Fruit fly (Drosophila melanogaster) whole organism, embryonic: Measurements from ENCODE around the gene CG33284.

Experiments used
- ATbp ChIP-seq: fragments of 200-800 bp; sonication (Bioruptor generic); optimal IDR thresholded peaks from 2 replicates; lab custom pipeline; 2017; ENCODE audit warnings: missing biosample characterization, mild to moderate bottlenecking, missing genetic modification characterization, missing genetic modification reagents
- Atf-2 ChIP-seq: fragments of 200-800 bp; sonication (Bioruptor generic); optimal IDR thresholded peaks from 2 replicates; lab custom pipeline; 2016; ENCODE audit warnings: missing biosample characterization, missing genetic modification characterization
- CG10979 ChIP-seq: fragments of 200-800 bp; sonication (Bioruptor generic); optimal IDR thresholded peaks from 2 replicates; lab custom pipeline; 2018; ENCODE audit warnings: missing biosample characterization, mild to moderate bottlenecking, missing genetic modification characterization, moderate library complexity
- CG13296 ChIP-seq: fragments of 200-800 bp; sonication (Bioruptor generic); optimal IDR thresholded peaks from 3 replicates; lab custom pipeline; 2018; ENCODE audit warnings: missing biosample characterization, mild to moderate bottlenecking, missing genetic modification characterization
- CG13624 ChIP-seq: fragments of 200-800 bp; sonication (Bioruptor generic); optimal IDR thresholded peaks from 2 replicates; lab custom pipeline; 2016; ENCODE audit warnings: missing biosample characterization, missing genetic modification characterization
- CG13775 ChIP-seq: fragments of 200-800 bp; sonication (Bioruptor generic); optimal IDR thresholded peaks from 3 replicates; lab custom pipeline; 2017; ENCODE audit warnings: missing biosample characterization, mild to moderate bottlenecking, missing genetic modification characterization
- CG13894 ChIP-seq: fragments of 200-800 bp; sonication (Bioruptor generic); optimal IDR thresholded peaks from 3 replicates; lab custom pipeline; 2018; ENCODE audit warnings: missing biosample characterization, mild to moderate bottlenecking, missing genetic modification characterization, moderate library complexity
- CG15514 ChIP-seq: fragments of 200-800 bp; sonication (Bioruptor generic); optimal IDR thresholded peaks from 3 replicates; lab custom pipeline; 2017; ENCODE audit warnings: missing biosample characterization, missing genetic modification characterization, mild to moderate bottlenecking, moderate library complexity, missing genetic modification reagents
- CG1603 ChIP-seq: fragments of 200-800 bp; sonication (Bioruptor generic); optimal IDR thresholded peaks from 2 replicates; lab custom pipeline; 2019; ENCODE audit warnings: missing biosample characterization, mild to moderate bottlenecking, missing genetic modification characterization, moderate library complexity
- CG17359 ChIP-seq: fragments of 200-800 bp; sonication (Bioruptor generic); optimal IDR thresholded peaks from 3 replicates; lab custom pipeline; 2018; ENCODE audit warnings: missing biosample characterization, mild to moderate bottlenecking, missing genetic modification characterization, moderate library complexity
- CG31388 ChIP-seq: fragments of 200-800 bp; sonication (Bioruptor generic); optimal IDR thresholded peaks from 2 replicates; lab custom pipeline; 2016; ENCODE audit warnings: missing biosample characterization, missing genetic modification characterization
- CG31441 ChIP-seq: fragments of 200-800 bp; sonication (Bioruptor generic); IDR thresholded peaks from 2 replicates; pipeline ENCODE4 v1.3.6; 2022; ENCODE audit warnings: missing biosample characterization, missing genetic modification characterization
- CG3281 ChIP-seq: fragments of 200-800 bp; sonication (Bioruptor generic); optimal IDR thresholded peaks from 3 replicates; lab custom pipeline; 2017; ENCODE audit warnings: missing biosample characterization, mild to moderate bottlenecking, missing genetic modification characterization
- CG42726 ChIP-seq: fragments of 200-800 bp; sonication (Bioruptor generic); IDR thresholded peaks from 2 replicates; pipeline ENCODE4 v1.3.6; 2022; ENCODE audit warnings: missing biosample characterization, missing genetic modification characterization; ENCODE audit not compliant: partially characterized antibody
- CG4282 ChIP-seq: fragments of 200-800 bp; sonication (Bioruptor generic); optimal IDR thresholded peaks from 2 replicates; lab custom pipeline; 2016; ENCODE audit warnings: missing biosample characterization, missing genetic modification characterization
- CG6254 ChIP-seq: fragments of 200-800 bp; sonication (Bioruptor generic); optimal IDR thresholded peaks from 3 replicates; lab custom pipeline; 2017; ENCODE audit warnings: mild to moderate bottlenecking, missing biosample characterization, missing genetic modification reagents, missing genetic modification characterization
- CG6689 ChIP-seq: fragments of 200-800 bp; sonication (Bioruptor generic); IDR thresholded peaks from 2 replicates; pipeline ENCODE4 v1.3.6; 2022; ENCODE audit warnings: missing biosample characterization, missing genetic modification characterization
- CG9727 ChIP-seq: fragments of 200-800 bp; sonication (Bioruptor generic); optimal IDR thresholded peaks from 3 replicates; lab custom pipeline; 2017; ENCODE audit warnings: missing biosample characterization, mild to moderate bottlenecking, missing genetic modification characterization
- CG9797 ChIP-seq: fragments of 200-800 bp; sonication (Bioruptor generic); optimal IDR thresholded peaks from 3 replicates; lab custom pipeline; 2018; ENCODE audit warnings: missing biosample characterization, mild to moderate bottlenecking, missing genetic modification characterization
- CG9876 ChIP-seq: fragments of 200-800 bp; sonication (Bioruptor generic); optimal IDR thresholded peaks from 2 replicates; lab custom pipeline; 2016; ENCODE audit warnings: missing biosample characterization, missing genetic modification characterization
- D19A ChIP-seq: fragments of 200-800 bp; optimal IDR thresholded peaks from 3 replicates; lab custom pipeline; 2019; ENCODE audit warnings: missing biosample characterization, mild to moderate bottlenecking, missing genetic modification characterization, moderate library complexity
- Drgx ChIP-seq: fragments of 200-800 bp; sonication (Bioruptor generic); IDR thresholded peaks from 2 replicates; pipeline ENCODE4 v1.3.6; 2022; ENCODE audit warnings: missing biosample characterization, missing genetic modification characterization
- Elba2 ChIP-seq: fragments of 200-800 bp; sonication (Bioruptor generic); optimal IDR thresholded peaks from 3 replicates; lab custom pipeline; 2016; ENCODE audit warnings: missing biosample characterization, missing genetic modification characterization
- Ets65A ChIP-seq: fragments of 200-800 bp; sonication (Bioruptor generic); peaks from one replicate; lab custom pipeline; 2016; ENCODE audit warnings: missing biosample characterization, missing genetic modification characterization
- GATAe ChIP-seq: fragments of 200-800 bp; sonication (Bioruptor generic); conservative IDR thresholded peaks from 2 replicates; pipeline ENCODE4 v1.3.6; 2022; ENCODE audit warnings: missing biosample characterization, missing genetic modification characterization
- HmgZ ChIP-seq: fragments of 200-800 bp; sonication (Bioruptor generic); optimal IDR thresholded peaks from 2 replicates; lab custom pipeline; 2018; ENCODE audit warnings: missing biosample characterization, mild to moderate bottlenecking, missing genetic modification characterization
- Hr51 ChIP-seq, 2 experiments: fragments of 200-800 bp; sonication (Bioruptor generic); optimal IDR thresholded peaks; 2 replicates in 1 of 2; 3 replicates in 1 of 2; lab custom pipeline; 2016 to 2018; ENCODE audit warnings: missing biosample characterization in 2 of 2, missing genetic modification characterization in 2 of 2, mild to moderate bottlenecking in 1 of 2, moderate library complexity in 1 of 2
- Meics ChIP-seq: fragments of 200-800 bp; sonication (Bioruptor generic); optimal IDR thresholded peaks from 2 replicates; lab custom pipeline; 2017; ENCODE audit warnings: missing biosample characterization, mild to moderate bottlenecking, missing genetic modification characterization
- NK7.1 ChIP-seq: fragments of 200-800 bp; sonication (Bioruptor generic); optimal IDR thresholded peaks from 3 replicates; lab custom pipeline; 2016; ENCODE audit warnings: missing biosample characterization, missing genetic modification characterization
- Sox102F ChIP-seq: fragments of 200-800 bp; sonication (Bioruptor generic); optimal IDR thresholded peaks from 2 replicates; lab custom pipeline; 2018; ENCODE audit warnings: missing biosample characterization, mild to moderate bottlenecking, missing genetic modification characterization, moderate library complexity
- Xrp1 ChIP-seq: fragments of 200-800 bp; sonication (Bioruptor generic); IDR thresholded peaks from 2 replicates; pipeline ENCODE4 v1.3.6; 2022; ENCODE audit warnings: missing biosample characterization, missing genetic modification characterization
- dmrt99B ChIP-seq: fragments of 200-800 bp; sonication (Bioruptor generic); optimal IDR thresholded peaks from 2 replicates; lab custom pipeline; 2018; ENCODE audit warnings: missing biosample characterization, mild to moderate bottlenecking, missing genetic modification characterization, moderate library complexity
- ewg ChIP-seq: fragments of 200-800 bp; sonication (Bioruptor generic); optimal IDR thresholded peaks from 3 replicates; lab custom pipeline; 2017; ENCODE audit warnings: mild to moderate bottlenecking, missing biosample characterization, missing genetic modification reagents, missing genetic modification characterization
- fru ChIP-seq: fragments of >200 bp; optimal IDR thresholded peaks from 2 replicates; lab custom pipeline; 2017
- gem ChIP-seq: fragments of 200-800 bp; sonication (Bioruptor generic); optimal IDR thresholded peaks from 2 replicates; lab custom pipeline; 2019; ENCODE audit warnings: missing biosample characterization, mild to moderate bottlenecking, missing genetic modification characterization, moderate library complexity
- kah ChIP-seq: fragments of 200-800 bp; sonication (Bioruptor generic); optimal IDR thresholded peaks from 2 replicates; lab custom pipeline; 2018; ENCODE audit warnings: missing biosample characterization, mild to moderate bottlenecking, missing genetic modification characterization
- nerfin-1 ChIP-seq: fragments of 200-800 bp; sonication (Bioruptor generic); optimal IDR thresholded peaks from 3 replicates; lab custom pipeline; 2019; ENCODE audit warnings: missing biosample characterization, mild to moderate bottlenecking, missing genetic modification characterization, moderate library complexity
- onecut ChIP-seq: fragments of 200-800 bp; sonication (Bioruptor generic); IDR thresholded peaks from 2 replicates; pipeline ENCODE4 v1.3.6; 2022; ENCODE audit warnings: missing biosample characterization, missing genetic modification characterization
- otp ChIP-seq: fragments of 200-800 bp; sonication (Bioruptor generic); IDR thresholded peaks from 3 replicates; pipeline ENCODE4, ENCODE4 v1.3.6; 2022; ENCODE audit warnings: missing biosample characterization, missing genetic modification characterization
- phol ChIP-seq: fragments of 200-800 bp; sonication (Bioruptor generic); optimal IDR thresholded peaks from 3 replicates; lab custom pipeline; 2018; ENCODE audit warnings: missing biosample characterization, mild to moderate bottlenecking, missing genetic modification characterization, moderate library complexity
- prd ChIP-seq, 3 experiments: fragments of >200 bp in 2 of 3; fragments of 200-800 bp in 1 of 3; sonication (Bioruptor generic) in 1 of 3; optimal IDR thresholded peaks in 2 of 3; IDR thresholded peaks in 1 of 3; 2 replicates in 2 of 3; 3 replicates in 1 of 3; pipeline versions ENCODE4 v1.3.6 to Lab custom; 2017 to 2022; ENCODE audit warnings: missing biosample characterization in 1 of 3, missing genetic modification characterization in 1 of 3
- pros ChIP-seq: fragments of 200-800 bp; sonication (Bioruptor generic); optimal IDR thresholded peaks from 3 replicates; lab custom pipeline; 2019; ENCODE audit warnings: missing biosample characterization, mild to moderate bottlenecking, missing genetic modification characterization, moderate library complexity
- ranshi ChIP-seq: fragments of 200-800 bp; sonication (Bioruptor generic); IDR thresholded peaks from 2 replicates; pipeline ENCODE4 v1.3.6; 2022; ENCODE audit warnings: missing biosample characterization, missing genetic modification characterization
- run ChIP-seq: fragments of 200-800 bp; sonication (Bioruptor generic); optimal IDR thresholded peaks from 3 replicates; lab custom pipeline; 2018; ENCODE audit warnings: missing biosample characterization, mild to moderate bottlenecking, missing genetic modification characterization
- salm ChIP-seq: fragments of 200-800 bp; sonication (Bioruptor generic); optimal IDR thresholded peaks from 2 replicates; lab custom pipeline; 2018; ENCODE audit warnings: missing biosample characterization, mild to moderate bottlenecking, missing genetic modification characterization
- vvl ChIP-seq: fragments of 200-800 bp; sonication (Bioruptor generic); IDR thresholded peaks from 2 replicates; pipeline ENCODE4 v1.3.6; 2022; ENCODE audit warnings: missing biosample characterization, missing genetic modification characterization
- z ChIP-seq: fragments of 200-800 bp; sonication (Bioruptor generic); IDR thresholded peaks from 3 replicates; pipeline ENCODE4 v1.3.6; 2022; ENCODE audit warnings: missing biosample characterization, missing genetic modification characterization

Gene CG33284

DNA sequence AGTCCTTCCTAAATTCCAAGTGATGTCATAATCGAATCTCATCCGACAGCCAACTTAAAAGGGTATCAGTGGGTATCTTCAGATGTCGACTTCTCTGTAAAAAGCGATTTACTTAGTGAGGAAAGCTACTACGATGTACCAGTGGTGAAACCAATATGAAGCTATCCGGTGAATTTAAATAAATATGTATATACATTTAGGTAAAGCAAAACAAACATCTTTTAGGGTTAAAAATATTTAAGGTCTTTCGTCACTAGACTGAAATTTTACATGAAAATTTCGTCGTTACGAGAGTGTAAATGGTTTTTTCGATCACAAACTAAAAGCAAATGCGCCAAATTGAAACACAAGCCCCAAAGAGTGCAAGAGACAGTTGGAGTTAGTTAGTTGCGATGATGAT lies 16.7 kb upstream of the CG33284 start:
- TF ChIP-seq Xrp1 (GFP tag; lab: Robert Waterston, UW) (0 out of 2 replicates have a peak, but pooled peaks have one; percentile 12), Sox102F (GFP tag; lab: Kevin White, UChicago) (peak; percentile 0), prd (optimal IDR thresholded peaks at IDR 0.05; lab: Kevin White, UChicago) (no peak), prd (GFP tag; IDR thresholded peaks at IDR 0.05; lab: Robert Waterston, UW) (peak; percentile 38; the same call in 1 of the 3 replicates), CG4282 (GFP tag; lab: Kevin White, UChicago) (no peak), ranshi (GFP tag; lab: Robert Waterston, UW) (no peak), CG31388 (GFP tag; lab: Kevin White, UChicago) (no peak), Meics (GFP tag; lab: Kevin White, UChicago) (peak; percentile 18), CG15514 (no peak), CG6689 (GFP tag; lab: Robert Waterston, UW) (0 out of 2 replicates have a peak, but pooled peaks have one; percentile 12)

DNA sequence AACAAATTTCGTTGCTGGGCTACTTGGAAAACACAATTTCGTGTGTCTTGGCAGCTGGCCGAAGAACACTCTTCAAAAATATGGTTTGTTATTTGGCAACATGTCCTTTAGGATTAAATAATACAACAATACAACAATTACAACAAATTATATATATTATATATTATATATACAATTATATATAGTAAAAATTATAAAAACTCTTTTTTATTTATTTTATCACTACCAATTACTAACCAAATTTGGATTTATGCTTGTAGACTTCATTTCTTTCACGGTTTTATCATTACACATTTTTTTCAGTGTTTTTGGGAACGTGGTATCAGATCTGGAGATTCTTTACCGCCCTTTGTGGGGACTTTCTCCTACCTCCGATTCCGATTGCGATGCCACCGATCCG lies 15.1 kb upstream of the CG33284 start:
- no peak for TF ChIP-seq run
- TF ChIP-seq CG9797 (GFP tag; lab: Kevin White, UChicago), result no peak
- no peak for TF ChIP-seq CG9727 (GFP tag; lab: Kevin White, UChicago)
- no peak for TF ChIP-seq CG13775
- TF ChIP-seq CG9876 (GFP tag; lab: Kevin White, UChicago), result no peak
- no peak for TF ChIP-seq CG13624
- no peak for TF ChIP-seq CG6254 (GFP tag; lab: Kevin White, UChicago)
- no peak for TF ChIP-seq onecut (GFP tag; lab: Robert Waterston, UW)
- no peak for TF ChIP-seq fru (lab: Kevin White, UChicago)
- no peak for TF ChIP-seq NK7.1
- no peak for TF ChIP-seq nerfin-1 (tag; lab: Kevin White, UChicago)
- no peak for TF ChIP-seq CG42726 (GFP tag; lab: Robert Waterston, UW)
- TF ChIP-seq CG13296 (GFP tag; lab: Kevin White, UChicago), result no peak
- no peak for TF ChIP-seq CG13894

dm6 chr3L:21113061-21113460 lies 10.5 kb upstream of the CG33284 start:
- TF ChIP-seq Drgx, result peak; percentile 38; the same call in 1 of the 2 replicates
- peak; percentile 10 for TF ChIP-seq phol
- TF ChIP-seq GATAe, result no peak
- no peak for TF ChIP-seq CG6254 (GFP tag; lab: Kevin White, UChicago)
- TF ChIP-seq CG17359 (tag; lab: Kevin White, UChicago), result peak; percentile 15
- no peak for TF ChIP-seq Xrp1 (GFP tag; lab: Robert Waterston, UW)
- TF ChIP-seq Ets65A (GFP tag; lab: Kevin White, UChicago), result peak; percentile 11
- TF ChIP-seq CG31441 (GFP tag; lab: Robert Waterston, UW), result no peak
- peak; percentile 60 for TF ChIP-seq D19A (tag; lab: Kevin White, UChicago)
- TF ChIP-seq CG1603 (tag; lab: Kevin White, UChicago), result peak; percentile 12
- peak; percentile 50 for TF ChIP-seq dmrt99B (tag; lab: Kevin White, UChicago)
- peak in 1 of 2 experiments; percentile 33 for TF ChIP-seq Hr51 (GFP tag; optimal IDR thresholded peaks at IDR 0.05; lab: Kevin White, UChicago)
- TF ChIP-seq Sox102F (GFP tag; lab: Kevin White, UChicago), result peak; percentile 50
- peak; percentile 0 for TF ChIP-seq gem
- TF ChIP-seq, all 482 proteins: peak for 10

dm6 chr3L:21118602-21119001 lies 5.0 kb upstream of the CG33284 start:
- no peak for TF ChIP-seq ATbp
- TF ChIP-seq otp (GFP tag; lab: Robert Waterston, UW), result peak; percentile 6; the same call in 1 of the 3 replicates
- no peak for TF ChIP-seq Elba2 (GFP tag; lab: Kevin White, UChicago)
- TF ChIP-seq kah, result no peak
- TF ChIP-seq z (GFP tag; lab: Robert Waterston, UW), result no peak
- TF ChIP-seq ewg (GFP tag; lab: Kevin White, UChicago), result no peak
- no peak for TF ChIP-seq HmgZ (tag; lab: Kevin White, UChicago)
- no peak for TF ChIP-seq Atf-2 (GFP tag; lab: Kevin White, UChicago)
- TF ChIP-seq CG3281 (GFP tag; lab: Kevin White, UChicago), result no peak
- no peak for TF ChIP-seq pros (GFP tag; lab: Kevin White, UChicago)
- TF ChIP-seq vvl (GFP tag; lab: Robert Waterston, UW), result peak; percentile 70
- no peak for TF ChIP-seq CG10979 (tag; lab: Kevin White, UChicago)
- TF ChIP-seq salm, result no peak
